Worm (Caenorhabditis elegans): Measurements from ENCODE around the gene srsx-7.

The srsx-7 gene

DNA sequence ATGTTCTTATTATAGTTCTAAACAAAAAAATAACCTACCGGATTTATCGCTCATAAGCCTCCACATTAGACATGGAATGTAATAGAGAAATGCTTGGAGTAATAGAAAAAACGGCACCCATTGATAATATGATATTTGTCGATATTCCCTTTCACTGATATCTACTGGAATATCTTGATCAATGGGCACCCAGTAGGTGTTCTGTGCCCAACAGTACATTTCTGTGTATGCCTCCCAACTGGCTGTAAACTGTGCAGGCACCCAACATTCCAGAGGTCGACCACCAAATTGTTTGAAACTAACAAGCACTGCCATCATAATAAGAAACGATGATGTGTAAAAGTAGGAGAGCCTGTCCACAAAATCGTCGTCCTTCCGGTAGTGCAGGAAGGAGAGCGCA, 38.8 kb downstream of the srsx-7 start:
- TF ChIP-seq hlh-6 (tag; optimal IDR thresholded peaks at IDR 0.05) (no peak), hlh-15 (tag; optimal IDR thresholded peaks at IDR 0.05) (no peak), nhr-11 (tag; optimal IDR thresholded peaks at IDR 0.05) (no peak), lin-11 (tag; optimal IDR thresholded peaks at IDR 0.05) (no peak), pros-1 (tag; optimal IDR thresholded peaks at IDR 0.05) (no peak), pat-9 (tag; optimal IDR thresholded peaks at IDR 0.05) (no peak), ceh-30 (tag; optimal IDR thresholded peaks at IDR 0.05) (no peak), ceh-34 (tag; optimal IDR thresholded peaks at IDR 0.05) (no peak), elt-4 (tag; optimal IDR thresholded peaks at IDR 0.05) (no peak), sdc-2 (tag; optimal IDR thresholded peaks at IDR 0.05) (no peak), fkh-6 (tag; optimal IDR thresholded peaks at IDR 0.05) (no peak)

DNA sequence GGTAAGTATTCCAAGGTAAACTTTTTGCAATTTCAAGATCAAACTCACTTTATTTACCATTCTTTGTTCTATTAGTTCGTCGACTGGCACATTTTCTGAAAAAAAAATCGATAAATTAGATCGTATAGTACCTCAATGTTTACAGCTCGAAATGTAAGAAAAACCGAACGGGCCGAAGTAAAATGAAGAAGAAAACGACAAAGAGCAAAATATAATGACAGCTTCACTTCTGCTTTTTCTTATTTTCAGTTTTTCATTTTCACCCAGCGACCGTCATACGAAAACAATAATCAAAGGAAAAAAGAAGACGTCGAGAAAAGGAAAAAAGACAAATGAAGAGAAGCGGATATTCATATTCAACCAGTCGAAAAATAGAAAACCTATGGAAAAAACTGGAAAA, 43.5 kb downstream of the srsx-7 start, which contains the start of gene che-7:
TSS of gene che-7 (minus strand) at position 101 of the 400 bp plus-strand sequence.
- TF ChIP-seq ceh-18 (tag; optimal IDR thresholded peaks at IDR 0.05) (no peak), nfya-1 (tag; optimal IDR thresholded peaks at IDR 0.05) (no peak), madf-2 (tag; optimal IDR thresholded peaks at IDR 0.05) (no peak), fkh-10 (GFP tag; optimal IDR thresholded peaks at IDR 0.05) (no peak), unc-3 (GFP tag; conservative IDR thresholded peaks at IDR 0.05) (no peak), unc-3 (tag; optimal IDR thresholded peaks at IDR 0.05) (no peak), fax-1 (tag; optimal IDR thresholded peaks at IDR 0.05) (no peak), ceh-9 (tag; optimal IDR thresholded peaks at IDR 0.05) (no peak), ceh-2 (tag; optimal IDR thresholded peaks at IDR 0.05) (no peak), ahr-1 (tag; optimal IDR thresholded peaks at IDR 0.05) (no peak), unc-86 (tag; optimal IDR thresholded peaks at IDR 0.05) (no peak), gmeb-2 (tag; optimal IDR thresholded peaks at IDR 0.05) (no peak), zip-5 (tag; optimal IDR thresholded peaks at IDR 0.05) (no peak), ceh-22 (tag; optimal IDR thresholded peaks at IDR 0.05) (no peak), npax-4 (tag; optimal IDR thresholded peaks at IDR 0.05) (no peak)

DNA sequence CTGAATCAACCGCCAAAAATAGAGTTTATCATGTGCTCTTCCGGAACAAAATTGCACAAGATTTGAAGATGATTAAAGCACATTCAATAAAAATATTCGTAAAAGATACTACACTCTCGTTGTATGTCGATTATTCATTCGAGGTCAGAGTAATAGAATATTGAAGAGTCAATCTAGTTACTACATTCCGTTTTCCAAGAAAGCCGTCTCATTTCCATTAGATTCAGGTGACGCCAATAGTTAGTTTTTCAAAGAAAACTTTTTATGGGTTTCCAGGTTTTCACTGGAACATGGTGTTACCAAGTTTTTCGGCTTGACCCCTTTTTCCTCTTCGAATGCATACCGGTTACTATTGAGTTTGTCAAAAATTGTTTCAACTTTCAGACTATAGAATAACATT, 44.9 kb downstream of the srsx-7 start:
- TF ChIP-seq K02D7.2 (tag; optimal IDR thresholded peaks at IDR 0.05), result no peak
- TF ChIP-seq unc-55 (GFP tag; optimal IDR thresholded peaks at IDR 0.05), result no peak
- TF ChIP-seq pha-4 (tag; optimal IDR thresholded peaks at IDR 0.05), result no peak
- TF ChIP-seq ceh-48 (tag; optimal IDR thresholded peaks at IDR 0.05), result no peak
- no peak for TF ChIP-seq ceh-45 (GFP tag; IDR thresholded peaks at IDR 0.05)
- TF ChIP-seq K09A11.1 (tag; optimal IDR thresholded peaks at IDR 0.05; ENCODE audit: insufficient read depth), result no peak
- no peak for TF ChIP-seq pqm-1 (tag; optimal IDR thresholded peaks at IDR 0.05)
- TF ChIP-seq lin-11 (tag; optimal IDR thresholded peaks at IDR 0.05), result no peak
- no peak for TF ChIP-seq tbx-2 (tag; optimal IDR thresholded peaks at IDR 0.05)
- no peak for TF ChIP-seq fkh-10 (GFP tag; optimal IDR thresholded peaks at IDR 0.05)
- TF ChIP-seq T23F11.4 (GFP tag; optimal IDR thresholded peaks at IDR 0.05), result no peak
- TF ChIP-seq ceh-30 (tag; optimal IDR thresholded peaks at IDR 0.05), result no peak
- TF ChIP-seq unc-42 (tag; optimal IDR thresholded peaks at IDR 0.05), result no peak
- TF ChIP-seq elt-2 (tag; optimal IDR thresholded peaks at IDR 0.05), result no peak

DNA sequence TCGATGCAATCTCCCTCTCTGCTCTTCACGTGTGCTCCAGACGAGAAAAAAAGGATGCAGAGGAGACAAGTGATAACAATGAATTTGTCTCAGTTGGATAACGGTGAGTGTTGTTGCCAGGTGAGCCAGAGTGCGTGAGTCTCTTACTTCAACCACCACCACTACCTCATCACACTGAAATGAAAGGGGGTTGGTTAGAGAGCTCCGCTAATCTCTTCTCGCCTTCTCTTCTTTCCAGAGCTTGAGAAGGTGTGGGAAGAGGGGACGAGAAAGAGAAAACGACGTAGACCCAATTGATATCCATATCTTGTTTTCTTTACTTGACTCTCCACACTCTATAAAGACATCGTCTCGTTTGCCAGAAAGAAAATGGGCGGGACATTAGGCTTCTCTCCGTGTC, 45.8 kb downstream of the srsx-7 start:
- TF ChIP-seq rnt-1 (tag; optimal IDR thresholded peaks at IDR 0.05) (no peak), ceh-31 (tag; optimal IDR thresholded peaks at IDR 0.05) (no peak), ceh-18 (tag; optimal IDR thresholded peaks at IDR 0.05) (no peak), pag-3 (tag; optimal IDR thresholded peaks at IDR 0.05; ENCODE audit: borderline replicate concordance) (no peak), gmeb-2 (tag; optimal IDR thresholded peaks at IDR 0.05) (no peak), ceh-19 (GFP tag; optimal IDR thresholded peaks at IDR 0.05) (no peak), eyg-1 (tag; optimal IDR thresholded peaks at IDR 0.05) (no peak), pax-1 (tag; optimal IDR thresholded peaks at IDR 0.05) (no peak), unc-42 (tag; optimal IDR thresholded peaks at IDR 0.05) (no peak), pha-2 (tag; optimal IDR thresholded peaks at IDR 0.05) (no peak)
